Worm (Caenorhabditis elegans) whole organism, L3 larva: ENCODE data around the gene crn-3.

Source experiments
- ceh-16 ChIP-seq: sonication (generic microtip); optimal IDR thresholded peaks from 2 replicates; lab custom pipeline; 2017; ENCODE audit warnings: missing biosample characterization, missing genetic modification characterization
- elt-1 ChIP-seq: fragments of 150-350 bp; optimal IDR thresholded peaks from 2 replicates; lab custom pipeline; 2014; ENCODE audit warnings: missing biosample characterization, missing genetic modification characterization
- fkh-10 ChIP-seq: sonication (generic microtip); optimal IDR thresholded peaks from 2 replicates; lab custom pipeline; 2017; ENCODE audit warnings: missing biosample characterization, missing genetic modification reagents, missing genetic modification characterization
- hmg-11 ChIP-seq: sonication (generic microtip); optimal IDR thresholded peaks from 2 replicates; lab custom pipeline; 2016; ENCODE audit warnings: missing genetic modification characterization, missing compliant biosample characterization
- nhr-77 ChIP-seq: fragments of 150-350 bp; optimal IDR thresholded peaks from 2 replicates; lab custom pipeline; 2014; ENCODE audit warnings: missing biosample characterization, missing genetic modification characterization
- pqm-1 ChIP-seq: fragments of 150-350 bp; optimal IDR thresholded peaks from 2 replicates; lab custom pipeline; 2017; ENCODE audit warnings: missing biosample characterization, missing genetic modification characterization, inconsistent platforms

ce11 chrII:10579655-10580054 lies 8.2 kb upstream of the crn-3 start, which contains the start of gene dohh-1:
- no peak for TF ChIP-seq ceh-16 (tag; lab: Kevin White, UChicago)
- no peak for TF ChIP-seq elt-1 (tag; lab: Kevin White, UChicago)
- TF ChIP-seq nhr-77, result no peak
- no peak for TF ChIP-seq pqm-1 (tag; lab: Kevin White, UChicago)
- TF ChIP-seq hmg-11, result no peak
- TF ChIP-seq fkh-10 (GFP tag; lab: Kevin White, UChicago), result no peak
